Fruit fly (Drosophila melanogaster) whole organism, embryonic: ENCODE results near the gene Mkp3.

ENCODE experiments used
- Bgb ChIP-seq: fragments of 200-800 bp; sonication (Bioruptor generic); IDR thresholded peaks from 2 replicates; pipeline ENCODE4 v1.3.6; 2022; ENCODE audit warnings: missing biosample characterization, missing genetic modification characterization; ENCODE audit not compliant: partially characterized antibody
- C15 ChIP-seq: fragments of 200-800 bp; sonication (Bioruptor generic); IDR thresholded peaks from 3 replicates; pipeline ENCODE4 v1.3.6; 2022; ENCODE audit warnings: missing biosample characterization, missing genetic modification characterization
- CG10431 ChIP-seq: fragments of 200-800 bp; sonication (Bioruptor generic); optimal IDR thresholded peaks from 3 replicates; lab custom pipeline; 2018; ENCODE audit warnings: missing biosample characterization, mild to moderate bottlenecking, missing genetic modification characterization
- CG10979 ChIP-seq: fragments of 200-800 bp; sonication (Bioruptor generic); optimal IDR thresholded peaks from 2 replicates; lab custom pipeline; 2018; ENCODE audit warnings: missing biosample characterization, mild to moderate bottlenecking, missing genetic modification characterization, moderate library complexity
- CG11456 ChIP-seq: fragments of 200-800 bp; sonication (Bioruptor generic); IDR thresholded peaks from 3 replicates; pipeline ENCODE4 v1.3.6; 2022; ENCODE audit warnings: missing biosample characterization, missing genetic modification characterization
- CG12299 ChIP-seq: fragments of 200-800 bp; sonication (Bioruptor generic); optimal IDR thresholded peaks from 2 replicates; lab custom pipeline; 2018; ENCODE audit warnings: missing biosample characterization, mild to moderate bottlenecking, missing genetic modification characterization
- CG12659 ChIP-seq: fragments of 200-800 bp; sonication (Bioruptor generic); optimal IDR thresholded peaks from 3 replicates; lab custom pipeline; 2017; ENCODE audit warnings: mild to moderate bottlenecking, missing biosample characterization, missing genetic modification reagents, missing genetic modification characterization
- CG14050 ChIP-seq: fragments of 200-800 bp; sonication (Bioruptor generic); IDR thresholded peaks from 3 replicates; pipeline ENCODE4 v1.3.6; 2022; ENCODE audit warnings: missing biosample characterization, missing genetic modification characterization
- CG1529 ChIP-seq: fragments of 200-800 bp; sonication (Bioruptor generic); optimal IDR thresholded peaks from 3 replicates; lab custom pipeline; 2018; ENCODE audit warnings: missing biosample characterization, missing genetic modification characterization
- CG15479 ChIP-seq: fragments of 200-800 bp; sonication (Bioruptor generic); optimal IDR thresholded peaks from 3 replicates; lab custom pipeline; 2019; ENCODE audit warnings: missing biosample characterization, mild to moderate bottlenecking, missing genetic modification characterization, moderate library complexity
- CG17186 ChIP-seq: fragments of 200-800 bp; sonication (Bioruptor generic); optimal IDR thresholded peaks from 3 replicates; lab custom pipeline; 2017; ENCODE audit warnings: missing biosample characterization, missing genetic modification reagents, missing genetic modification characterization
- CG18476 ChIP-seq: fragments of 200-800 bp; sonication (Bioruptor generic); optimal IDR thresholded peaks from 2 replicates; lab custom pipeline; 2016; ENCODE audit warnings: missing biosample characterization, mild to moderate bottlenecking, missing genetic modification characterization
- CG3838 ChIP-seq: fragments of 200-800 bp; sonication (Bioruptor generic); optimal IDR thresholded peaks from 3 replicates; lab custom pipeline; 2016; ENCODE audit warnings: missing biosample characterization, missing genetic modification characterization
- CG5953 ChIP-seq: fragments of 200-800 bp; sonication (Bioruptor generic); IDR thresholded peaks from 2 replicates; pipeline ENCODE4 v1.3.6; 2022; ENCODE audit warnings: missing biosample characterization, missing genetic modification characterization
- CG6654 ChIP-seq: fragments of 200-800 bp; sonication (Bioruptor generic); optimal IDR thresholded peaks from 2 replicates; lab custom pipeline; 2017; ENCODE audit warnings: missing biosample characterization, mild to moderate bottlenecking, missing genetic modification characterization
- CG7271 ChIP-seq: fragments of 200-800 bp; sonication (Bioruptor generic); optimal IDR thresholded peaks from 2 replicates; lab custom pipeline; 2018; ENCODE audit warnings: missing biosample characterization, mild to moderate bottlenecking, missing genetic modification characterization, moderate library complexity
- Fer3 ChIP-seq: fragments of 200-800 bp; sonication (Bioruptor generic); optimal IDR thresholded peaks from 2 replicates; lab custom pipeline; 2018; ENCODE audit warnings: missing biosample characterization, mild to moderate bottlenecking, missing genetic modification characterization, moderate library complexity
- HHEX ChIP-seq: fragments of 200-800 bp; sonication (Bioruptor generic); optimal IDR thresholded peaks from 3 replicates; lab custom pipeline; 2017; ENCODE audit warnings: missing biosample characterization, mild to moderate bottlenecking, missing genetic modification characterization, missing genetic modification reagents
- Kr ChIP-seq: fragments of 200-800 bp; sonication (Bioruptor generic); optimal IDR thresholded peaks from 2 replicates; lab custom pipeline; 2017; ENCODE audit warnings: missing biosample characterization, mild to moderate bottlenecking, missing genetic modification characterization
- Med ChIP-seq: fragments of 200-800 bp; sonication (Bioruptor generic); peaks from one replicate; lab custom pipeline; 2016; ENCODE audit warnings: missing biosample characterization, missing genetic modification characterization, mild to moderate bottlenecking, inconsistent platforms, moderate library complexity
- Mrtf ChIP-seq: fragments of 200-800 bp; sonication (Bioruptor generic); IDR thresholded peaks from 3 replicates; pipeline ENCODE4 v1.3.6; 2022; ENCODE audit warnings: missing biosample characterization, missing genetic modification characterization
- NC2α ChIP-seq: fragments of 200-800 bp; sonication (Bioruptor generic); optimal IDR thresholded peaks from 2 replicates; lab custom pipeline; 2016; ENCODE audit warnings: missing biosample characterization, missing genetic modification characterization
- NK7.1 ChIP-seq: fragments of 200-800 bp; sonication (Bioruptor generic); optimal IDR thresholded peaks from 3 replicates; lab custom pipeline; 2016; ENCODE audit warnings: missing biosample characterization, missing genetic modification characterization
- Ptx1 ChIP-seq: fragments of 200-800 bp; sonication (Bioruptor generic); IDR thresholded peaks from 2 replicates; pipeline ENCODE4 v1.3.6; 2022; ENCODE audit warnings: missing biosample characterization, missing genetic modification characterization
- Rfx ChIP-seq: fragments of 200-800 bp; sonication (Bioruptor generic); IDR thresholded peaks from 2 replicates; pipeline ENCODE4 v1.3.6; 2022; ENCODE audit warnings: missing biosample characterization, missing genetic modification characterization
- Stat92E ChIP-seq, 3 experiments: fragments of >200 bp in 2 of 3; fragments of 200-800 bp in 1 of 3; sonication (Bioruptor generic) in 1 of 3; optimal IDR thresholded peaks; 2 replicates each; lab custom pipeline; 2017 to 2019; ENCODE audit warnings: missing biosample characterization in 3 of 3, missing genetic modification characterization in 3 of 3, mild to moderate bottlenecking in 1 of 3, moderate library complexity in 1 of 3
- YL-1 ChIP-seq: fragments of 200-800 bp; sonication (Bioruptor generic); optimal IDR thresholded peaks from 3 replicates; lab custom pipeline; 2017; ENCODE audit warnings: missing biosample characterization, mild to moderate bottlenecking, missing genetic modification characterization
- abd-A ChIP-seq: fragments of 200-800 bp; sonication (Bioruptor generic); optimal IDR thresholded peaks from 3 replicates; lab custom pipeline; 2019; ENCODE audit warnings: missing biosample characterization, mild to moderate bottlenecking, missing genetic modification characterization, moderate library complexity
- aop ChIP-seq: fragments of 200-800 bp; sonication (Bioruptor generic); IDR thresholded peaks from 2 replicates; pipeline ENCODE4 v1.3.6; 2022; ENCODE audit warnings: missing biosample characterization, missing genetic modification characterization
- ci ChIP-seq: fragments of 200-800 bp; sonication (Bioruptor generic); IDR thresholded peaks from 3 replicates; pipeline ENCODE4 v1.3.6; 2022; ENCODE audit warnings: missing biosample characterization, missing genetic modification characterization
- crol ChIP-seq: fragments of 200-800 bp; sonication (Bioruptor generic); IDR thresholded peaks from 2 replicates; pipeline ENCODE4 v1.3.6; 2022; ENCODE audit warnings: missing biosample characterization, missing genetic modification characterization
- fd64A ChIP-seq: fragments of 200-800 bp; sonication (Bioruptor generic); optimal IDR thresholded peaks from 3 replicates; lab custom pipeline; 2018; ENCODE audit warnings: missing biosample characterization, mild to moderate bottlenecking, missing genetic modification characterization
- hkb ChIP-seq, 2 experiments: fragments of 200-800 bp in 1 of 2; fragments of >200 bp in 1 of 2; sonication (Bioruptor generic) in 1 of 2; IDR thresholded peaks in 1 of 2; optimal IDR thresholded peaks in 1 of 2; 2 replicates each; pipeline versions ENCODE4 v1.3.6 to Lab custom; 2017 to 2022; ENCODE audit warnings: missing biosample characterization in 1 of 2, missing genetic modification characterization in 1 of 2
- klu ChIP-seq: fragments of 200-800 bp; sonication (Bioruptor generic); IDR thresholded peaks from 2 replicates; pipeline ENCODE4 v1.3.6; 2022; ENCODE audit warnings: missing biosample characterization, missing genetic modification characterization
- lmd ChIP-seq: fragments of 200-800 bp; sonication (Bioruptor generic); IDR thresholded peaks from 2 replicates; pipeline ENCODE4 v1.3.6; 2022; ENCODE audit warnings: missing biosample characterization, missing genetic modification characterization
- lov ChIP-seq, 2 experiments: fragments of 200-800 bp in 1 of 2; fragments of >200 bp in 1 of 2; sonication (Bioruptor generic) in 1 of 2; IDR thresholded peaks in 1 of 2; optimal IDR thresholded peaks in 1 of 2; 2 replicates in 1 of 2; 3 replicates in 1 of 2; pipeline versions ENCODE4 v1.3.6 to Lab custom; 2017 to 2022; ENCODE audit warnings: missing biosample characterization in 1 of 2, missing genetic modification characterization in 1 of 2
- peb ChIP-seq: fragments of 200-800 bp; sonication (Bioruptor generic); IDR thresholded peaks from 2 replicates; pipeline ENCODE4 v1.3.6; 2022; ENCODE audit warnings: missing biosample characterization, missing genetic modification characterization
- pros ChIP-seq: fragments of 200-800 bp; sonication (Bioruptor generic); optimal IDR thresholded peaks from 3 replicates; lab custom pipeline; 2019; ENCODE audit warnings: missing biosample characterization, mild to moderate bottlenecking, missing genetic modification characterization, moderate library complexity
- sd ChIP-seq: fragments of 200-800 bp; sonication (Bioruptor generic); optimal IDR thresholded peaks from 3 replicates; lab custom pipeline; 2018; ENCODE audit warnings: missing biosample characterization, mild to moderate bottlenecking, missing genetic modification characterization, moderate library complexity
- shn ChIP-seq: fragments of 200-800 bp; sonication (Bioruptor generic); optimal IDR thresholded peaks from 3 replicates; lab custom pipeline; 2016; ENCODE audit warnings: missing biosample characterization, missing genetic modification characterization
- tup ChIP-seq: fragments of 200-800 bp; sonication (Bioruptor generic); optimal IDR thresholded peaks from 2 replicates; lab custom pipeline; 2016; ENCODE audit warnings: missing biosample characterization, mild to moderate bottlenecking, missing genetic modification characterization, moderate library complexity
- wek ChIP-seq: fragments of 200-800 bp; sonication (Bioruptor generic); optimal IDR thresholded peaks from 3 replicates; lab custom pipeline; 2018; ENCODE audit warnings: missing biosample characterization, mild to moderate bottlenecking, missing genetic modification characterization, moderate library complexity
- zen ChIP-seq: fragments of 200-800 bp; sonication (Bioruptor generic); optimal IDR thresholded peaks from 3 replicates; lab custom pipeline; 2018; ENCODE audit warnings: missing biosample characterization, mild to moderate bottlenecking, missing genetic modification characterization, moderate library complexity

Gene Mkp3

DNA sequence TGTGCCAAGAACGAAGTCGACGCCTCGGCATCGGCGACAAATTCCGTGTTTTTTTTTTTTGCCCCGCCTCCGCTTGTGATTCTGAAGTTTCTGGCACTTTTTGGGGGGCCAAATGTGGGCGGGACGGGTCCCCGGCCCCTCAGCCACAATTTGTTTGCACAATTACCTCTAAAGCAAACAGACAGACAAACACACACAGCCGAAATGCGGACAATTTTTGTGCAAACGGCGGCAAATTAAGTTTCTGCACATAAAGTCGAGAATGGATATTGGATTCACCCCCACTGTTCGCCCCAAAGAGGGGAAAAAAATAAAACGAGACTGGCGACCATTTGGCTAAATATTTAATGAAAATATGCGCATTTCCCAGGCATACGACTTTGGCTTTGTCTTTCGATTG lies 65.8 kb downstream of the Mkp3 start (continued):
- TF ChIP-seq CG12299 (tag; lab: Kevin White, UChicago) (no peak), NK7.1 (GFP tag; lab: Kevin White, UChicago) (no peak), CG10979 (tag; lab: Kevin White, UChicago) (no peak), Mrtf (GFP tag; lab: Robert Waterston, UW) (no peak), YL-1 (GFP tag; lab: Kevin White, UChicago) (no peak), wek (GFP tag; lab: Kevin White, UChicago) (no peak), aop (no peak), zen (tag; lab: Kevin White, UChicago) (no peak), Med (GFP tag; lab: Kevin White, UChicago) (peak; percentile 69), sd (tag; lab: Kevin White, UChicago) (peak; percentile 31), CG12659 (GFP tag; lab: Kevin White, UChicago) (no peak), hkb (optimal IDR thresholded peaks at IDR 0.05; lab: Kevin White, UChicago) (no peak), hkb (GFP tag; IDR thresholded peaks at IDR 0.05; lab: Robert Waterston, UW) (no peak), CG3838 (GFP tag; lab: Kevin White, UChicago) (no peak), CG17186 (GFP tag; lab: Kevin White, UChicago) (no peak), abd-A (peak; percentile 3), Ptx1 (GFP tag; lab: Robert Waterston, UW) (no peak), pros (GFP tag; lab: Kevin White, UChicago) (no peak), CG5953 (GFP tag; lab: Robert Waterston, UW) (no peak), CG11456 (GFP tag; lab: Robert Waterston, UW) (no peak), ci (GFP tag; lab: Robert Waterston, UW) (0 out of 3 replicates have a peak, but pooled peaks have one; percentile 25), fd64A (GFP tag; lab: Kevin White, UChicago) (no peak), CG14050 (no peak), Stat92E (GFP tag; optimal IDR thresholded peaks at IDR 0.05; lab: Kevin White, UChicago) (no peak), shn (GFP tag; lab: Kevin White, UChicago) (no peak), NC2α (GFP tag; lab: Kevin White, UChicago) (no peak), C15 (GFP tag; lab: Robert Waterston, UW) (no peak), Fer3 (tag; lab: Kevin White, UChicago) (no peak), peb (GFP tag; lab: Robert Waterston, UW) (no peak), klu (GFP tag; lab: Robert Waterston, UW) (no peak), lov (optimal IDR thresholded peaks at IDR 0.05; lab: Kevin White, UChicago) (no peak), lov (GFP tag; IDR thresholded peaks at IDR 0.05; lab: Robert Waterston, UW) (no peak), lmd (GFP tag; lab: Robert Waterston, UW) (no peak), CG15479 (no peak), tup (GFP tag; lab: Kevin White, UChicago) (no peak), crol (0 out of 2 replicates have a peak, but pooled peaks have one; percentile 6), CG18476 (no peak), HHEX (GFP tag; lab: Kevin White, UChicago) (peak; percentile 1), Rfx (0 out of 2 replicates have a peak, but pooled peaks have one; percentile 11), Bgb (GFP tag; lab: Robert Waterston, UW) (no peak), CG1529 (GFP tag; lab: Kevin White, UChicago) (no peak), CG7271 (tag; lab: Kevin White, UChicago) (no peak), CG10431 (GFP tag; lab: Kevin White, UChicago) (no peak), CG6654 (GFP tag; lab: Kevin White, UChicago) (no peak), Kr (no peak)
